5 fruit fly cellular contexts compared by ENCODE assay signal in the genomic region with DNA sequence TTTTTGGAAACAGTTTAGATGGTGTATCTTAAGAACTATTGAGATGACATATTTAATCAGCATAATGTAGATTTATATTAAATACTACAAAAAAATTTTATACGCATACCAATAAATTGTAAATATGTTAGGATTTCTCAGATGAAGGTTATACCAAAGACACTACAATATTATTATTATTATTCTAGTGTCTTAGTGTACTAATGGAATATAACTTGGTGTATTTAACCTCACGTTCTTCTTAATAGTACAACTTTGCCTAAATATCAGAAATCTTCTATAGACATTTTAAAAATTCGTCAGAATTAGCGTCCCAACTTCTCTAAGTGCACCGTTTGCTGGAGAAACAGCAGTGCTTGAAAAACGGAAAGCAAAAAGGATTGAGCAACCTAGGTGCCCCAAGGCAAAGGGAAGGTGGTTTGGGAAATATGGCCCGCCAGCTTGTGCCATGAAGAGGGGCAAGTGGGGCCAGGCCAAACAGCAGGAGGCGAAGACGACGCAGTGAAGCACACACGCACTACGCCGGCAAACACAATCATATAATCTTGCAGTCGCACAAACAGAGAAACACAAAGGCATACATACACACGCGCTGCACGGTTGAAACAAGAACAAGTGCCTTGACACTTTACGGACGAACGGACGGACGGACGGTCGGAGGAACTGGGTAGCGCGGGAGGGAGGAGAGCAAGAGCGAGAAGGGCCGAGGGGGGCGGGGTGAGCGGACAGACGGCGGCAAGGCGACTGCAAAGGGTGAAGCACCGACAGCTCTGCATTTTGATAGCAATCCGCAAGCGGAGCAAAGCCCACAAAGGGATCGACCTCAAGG.
TF ChIP-seq lines count a peak whose summit lies in the region.

No protein-coding gene starts in this region.

- TF ChIP-seq CTCF in whole organism, embryonic (GFP tag; optimal IDR thresholded peaks at IDR 0.05; lab: Kevin White, UChicago), result no peak

TF ChIP-seq in whole organism, 6 proteins besides CTCF, POLR2A, EP300 and RAD21:
- TF ChIP-seq usp (GFP tag; optimal IDR thresholded peaks at IDR 0.05; lab: Kevin White, UChicago) (no peak), EcR (GFP tag; optimal IDR thresholded peaks at IDR 0.05; lab: Kevin White, UChicago) (peak; percentile 95 to 97), CG8478 (optimal IDR thresholded peaks at IDR 0.05; lab: Kevin White, UChicago) (no peak), psq (optimal IDR thresholded peaks at IDR 0.05; lab: Kevin White, UChicago) (no peak), Dll (optimal IDR thresholded peaks at IDR 0.05; lab: Kevin White, UChicago) (peak; percentile 17)

TF ChIP-seq in whole organism, embryonic, 481 proteins besides CTCF, POLR2A, EP300 and RAD21 (continues in another document):
- TF ChIP-seq HLHmδ (GFP tag; optimal IDR thresholded peaks at IDR 0.05; lab: Kevin White, UChicago) (peak; percentile 23), CG13287 (GFP tag; IDR thresholded peaks at IDR 0.05; lab: Robert Waterston, UW; ENCODE audit: partially characterized antibody) (no peak), crol (GFP tag; IDR thresholded peaks at IDR 0.05; lab: Robert Waterston, UW) (peak; percentile 96), slbo (GFP tag; IDR thresholded peaks at IDR 0.05; lab: Robert Waterston, UW) (0 out of 2 replicates have a peak, but pooled peaks have one; percentile 17), ranshi (GFP tag; IDR thresholded peaks at IDR 0.05; lab: Robert Waterston, UW) (no peak), Ets65A (GFP tag; lab: Kevin White, UChicago) (peak; percentile 5), pho (GFP tag; optimal IDR thresholded peaks at IDR 0.05; lab: Kevin White, UChicago) (no peak), rib (GFP tag; IDR thresholded peaks at IDR 0.05; lab: Robert Waterston, UW) (peak; percentile 62; the same call in 1 of the 2 replicates), Med (GFP tag; lab: Kevin White, UChicago) (peak; percentile 65), Hr78 (GFP tag; optimal IDR thresholded peaks at IDR 0.05; lab: Kevin White, UChicago) (peak in 1 of 2 experiments; percentile 17), nerfin-2 (GFP tag; IDR thresholded peaks at IDR 0.05; lab: Robert Waterston, UW; ENCODE audit: partially characterized antibody) (0 out of 2 replicates have a peak, but pooled peaks have one; percentile 9), cg (GFP tag; optimal IDR thresholded peaks at IDR 0.05; lab: Kevin White, UChicago) (peak; percentile 40), HHEX (GFP tag; optimal IDR thresholded peaks at IDR 0.05; lab: Kevin White, UChicago) (peak; percentile 18), Hr39 (optimal IDR thresholded peaks at IDR 0.05; lab: Kevin White, UChicago) (peak; percentile 28), CG2199 (GFP tag; IDR thresholded peaks at IDR 0.05; lab: Robert Waterston, UW) (0 out of 3 replicates have a peak, but pooled peaks have one; percentile 63), pnt (GFP tag; optimal IDR thresholded peaks at IDR 0.05; lab: Kevin White, UChicago) (no peak), vnd (GFP tag; IDR thresholded peaks at IDR 0.05; lab: Robert Waterston, UW; ENCODE audit: partially characterized antibody) (0 out of 3 replicates have a peak, but pooled peaks have one; percentile 24)

TF ChIP-seq in whole organism, prepupa, 60 proteins besides CTCF, POLR2A, EP300 and RAD21 (continues in another document):
- TF ChIP-seq CG11902 (GFP tag; optimal IDR thresholded peaks at IDR 0.05; lab: Kevin White, UChicago), result peak; percentile 28
- peak; percentile 25 for TF ChIP-seq Hr4 (GFP tag; optimal IDR thresholded peaks at IDR 0.05; lab: Kevin White, UChicago)
- TF ChIP-seq Ets96B (tag; optimal IDR thresholded peaks at IDR 0.05; lab: Kevin White, UChicago), result peak; percentile 80
- TF ChIP-seq CG11294 (GFP tag; IDR thresholded peaks at IDR 0.05; lab: Robert Waterston, UW), result no peak
- TF ChIP-seq CG4318 (GFP tag; optimal IDR thresholded peaks at IDR 0.05; lab: Kevin White, UChicago), result no peak
- no peak for TF ChIP-seq Hr38 (GFP tag; optimal IDR thresholded peaks at IDR 0.05; lab: Kevin White, UChicago)
- TF ChIP-seq dsx (GFP tag; optimal IDR thresholded peaks at IDR 0.05; lab: Kevin White, UChicago; ENCODE audit: poor library complexity, severe bottlenecking), result peak; percentile 47
- peak; percentile 59 for TF ChIP-seq fkh (GFP tag; optimal IDR thresholded peaks at IDR 0.05; lab: Kevin White, UChicago)
- TF ChIP-seq lz (GFP tag; optimal IDR thresholded peaks at IDR 0.05; lab: Kevin White, UChicago), result peak; percentile 59
- TF ChIP-seq CG16779 (tag; optimal IDR thresholded peaks at IDR 0.05; lab: Kevin White, UChicago), result peak; percentile 34
- TF ChIP-seq net (GFP tag; optimal IDR thresholded peaks at IDR 0.05; lab: Kevin White, UChicago), result peak; percentile 34
- TF ChIP-seq CG32006 (GFP tag; optimal IDR thresholded peaks at IDR 0.05; lab: Kevin White, UChicago), result peak; percentile 36
- TF ChIP-seq Lpt (GFP tag; optimal IDR thresholded peaks at IDR 0.05; lab: Kevin White, UChicago), result no peak
- TF ChIP-seq CG10669 (GFP tag; optimal IDR thresholded peaks at IDR 0.05; lab: Kevin White, UChicago), result peak; percentile 80
- peak; percentile 69 for TF ChIP-seq svp (GFP tag; lab: Kevin White, UChicago)
- peak; percentile 27 for TF ChIP-seq Eip75B (GFP tag; optimal IDR thresholded peaks at IDR 0.05; lab: Kevin White, UChicago)
- peak; percentile 39 for TF ChIP-seq CG6792 (GFP tag; optimal IDR thresholded peaks at IDR 0.05; lab: Kevin White, UChicago)
- peak; percentile 99 for TF ChIP-seq Eip78C (GFP tag; lab: Kevin White, UChicago)
- TF ChIP-seq Met (GFP tag; optimal IDR thresholded peaks at IDR 0.05; lab: Kevin White, UChicago), result peak; percentile 49
- no peak for TF ChIP-seq Blimp-1 (GFP tag; optimal IDR thresholded peaks at IDR 0.05; lab: Kevin White, UChicago)

TF ChIP-seq in whole organism, pupa, 21 proteins besides CTCF, POLR2A, EP300 and RAD21:
- TF ChIP-seq CG10348 (GFP tag; IDR thresholded peaks at IDR 0.05; lab: Robert Waterston, UW) (no peak), CG34367 (tag; optimal IDR thresholded peaks at IDR 0.05; lab: Kevin White, UChicago) (peak; percentile 60), Ets98B (GFP tag; IDR thresholded peaks at IDR 0.05; lab: Robert Waterston, UW) (no peak), fd96Ca (GFP tag; IDR thresholded peaks at IDR 0.05; lab: Robert Waterston, UW) (no peak), CG4496 (GFP tag; IDR thresholded peaks at IDR 0.05; lab: Robert Waterston, UW) (peak; percentile 6; the same call in 1 of the 3 replicates), Pif1B (GFP tag; optimal IDR thresholded peaks at IDR 0.05; lab: Kevin White, UChicago) (peak; percentile 43), D1 (tag; optimal IDR thresholded peaks at IDR 0.05; lab: Kevin White, UChicago) (peak; percentile 63), CG8301 (tag; optimal IDR thresholded peaks at IDR 0.05; lab: Kevin White, UChicago) (peak; percentile 50), EcR (GFP tag; optimal IDR thresholded peaks at IDR 0.05; lab: Kevin White, UChicago) (peak; percentile 99), CG14655 (GFP tag; optimal IDR thresholded peaks at IDR 0.05; lab: Kevin White, UChicago) (peak; percentile 71), CG32121 (GFP tag; IDR thresholded peaks at IDR 0.05; lab: Robert Waterston, UW) (no peak), CG8159 (tag; optimal IDR thresholded peaks at IDR 0.05; lab: Kevin White, UChicago) (peak; percentile 89), Pif1A (GFP tag; optimal IDR thresholded peaks at IDR 0.05; lab: Kevin White, UChicago) (peak; percentile 60), gl (tag; optimal IDR thresholded peaks at IDR 0.05; lab: Kevin White, UChicago) (no peak), CG17806 (tag; optimal IDR thresholded peaks at IDR 0.05; lab: Kevin White, UChicago) (peak; percentile 88), CG15710 (tag; optimal IDR thresholded peaks at IDR 0.05; lab: Kevin White, UChicago) (peak; percentile 66), CG9948 (tag; optimal IDR thresholded peaks at IDR 0.05; lab: Kevin White, UChicago) (peak; percentile 91), Snoo (tag; optimal IDR thresholded peaks at IDR 0.05; lab: Kevin White, UChicago) (no peak), CG13204 (GFP tag; optimal IDR thresholded peaks at IDR 0.05; lab: Kevin White, UChicago) (peak; percentile 98), CG12605 (GFP tag; IDR thresholded peaks at IDR 0.05; lab: Robert Waterston, UW) (no peak), rn (GFP tag; IDR thresholded peaks at IDR 0.05; lab: Robert Waterston, UW) (no peak)

TF ChIP-seq in whole organism, wandering third instar larva, 38 proteins besides CTCF, POLR2A, EP300 and RAD21 (continues in another document):
- TF ChIP-seq Vsx2 (GFP tag; optimal IDR thresholded peaks at IDR 0.05; lab: Kevin White, UChicago; ENCODE audit: partially characterized antibody) (peak; percentile 12), lola (GFP tag; optimal IDR thresholded peaks at IDR 0.05; lab: Kevin White, UChicago) (no peak), Abd-B (GFP tag; optimal IDR thresholded peaks at IDR 0.05; lab: Kevin White, UChicago) (no peak), Sp1 (GFP tag; optimal IDR thresholded peaks at IDR 0.05; lab: Kevin White, UChicago) (peak; percentile 36), rgr (GFP tag; optimal IDR thresholded peaks at IDR 0.05; lab: Kevin White, UChicago) (no peak), Rel (GFP tag; optimal IDR thresholded peaks at IDR 0.05; lab: Kevin White, UChicago) (no peak), Rel (tag; optimal IDR thresholded peaks at IDR 0.05; lab: Kevin White, UChicago) (peak; percentile 87), sv (GFP tag; optimal IDR thresholded peaks at IDR 0.05; lab: Kevin White, UChicago) (no peak), jim (GFP tag; optimal IDR thresholded peaks at IDR 0.05; lab: Kevin White, UChicago) (no peak), Dif (GFP tag; optimal IDR thresholded peaks at IDR 0.05; lab: Kevin White, UChicago; ENCODE audit: partially characterized antibody) (peak; percentile 2), Mio (GFP tag; optimal IDR thresholded peaks at IDR 0.05; lab: Kevin White, UChicago) (no peak), h (GFP tag; optimal IDR thresholded peaks at IDR 0.05; lab: Kevin White, UChicago) (peak; percentile 31), CG32264 (GFP tag; optimal IDR thresholded peaks at IDR 0.05; lab: Kevin White, UChicago) (no peak), dmrt93B (GFP tag; optimal IDR thresholded peaks at IDR 0.05; lab: Kevin White, UChicago) (no peak), usp (GFP tag; optimal IDR thresholded peaks at IDR 0.05; lab: Kevin White, UChicago) (no peak), CG9705 (GFP tag; optimal IDR thresholded peaks at IDR 0.05; lab: Kevin White, UChicago) (no peak), fru (GFP tag; optimal IDR thresholded peaks at IDR 0.05; lab: Kevin White, UChicago) (no peak), woc (GFP tag; optimal IDR thresholded peaks at IDR 0.05; lab: Kevin White, UChicago) (peak; percentile 48), Myc (optimal IDR thresholded peaks at IDR 0.05; lab: Kevin White, UChicago) (no peak), dsf (GFP tag; optimal IDR thresholded peaks at IDR 0.05; lab: Kevin White, UChicago; ENCODE audit: borderline replicate concordance) (no peak), N (GFP tag; optimal IDR thresholded peaks at IDR 0.05; lab: Kevin White, UChicago) (no peak), pan (optimal IDR thresholded peaks at IDR 0.05; lab: Kevin White, UChicago) (no peak), Jra (GFP tag; optimal IDR thresholded peaks at IDR 0.05; lab: Kevin White, UChicago) (no peak), GATAd (GFP tag; optimal IDR thresholded peaks at IDR 0.05; lab: Kevin White, UChicago) (no peak), CrebA (GFP tag; optimal IDR thresholded peaks at IDR 0.05; lab: Kevin White, UChicago; ENCODE audit: borderline replicate concordance) (no peak)
